Worm (Caenorhabditis elegans) whole organism, late embryonic: ENCODE measurements around the gene dsl-7.
A peak's percentile ranks its signal among the peaks of the same experiment; 100 is the strongest.

Experiments
- Y22D7AL.16 ChIP-seq: sonication (generic microtip); optimal IDR thresholded peaks from 2 replicates; lab custom pipeline; 2016; ENCODE audit warnings: missing genetic modification characterization, missing compliant biosample characterization
- ahr-1 ChIP-seq: sonication (generic microtip); optimal IDR thresholded peaks from 2 replicates; lab custom pipeline; 2016; ENCODE audit warnings: missing genetic modification characterization, missing compliant biosample characterization
- ceh-14 ChIP-seq: sonication (generic microtip); optimal IDR thresholded peaks from 2 replicates; lab custom pipeline; 2016; ENCODE audit warnings: missing genotype, missing genetic modification characterization, missing compliant biosample characterization
- ceh-24 ChIP-seq: sonication (generic microtip); optimal IDR thresholded peaks from 2 replicates; lab custom pipeline; 2016; ENCODE audit warnings: mild to moderate bottlenecking, missing genetic modification characterization, missing compliant biosample characterization
- ceh-30 ChIP-seq: fragments of 150-350 bp; optimal IDR thresholded peaks from 2 replicates; lab custom pipeline; 2014; ENCODE audit warnings: missing biosample characterization, missing genetic modification characterization
- ceh-34 ChIP-seq: sonication (generic microtip); optimal IDR thresholded peaks from 2 replicates; lab custom pipeline; 2016; ENCODE audit warnings: mild to moderate bottlenecking, missing genetic modification characterization, missing compliant biosample characterization
- ceh-48 ChIP-seq: sonication (generic microtip); optimal IDR thresholded peaks from 2 replicates; lab custom pipeline; 2016; ENCODE audit warnings: missing genetic modification characterization, inconsistent platforms, missing compliant biosample characterization
- che-1 ChIP-seq: sonication (generic microtip); optimal IDR thresholded peaks from 2 replicates; lab custom pipeline; 2016; ENCODE audit warnings: mild to moderate bottlenecking, missing genetic modification characterization, missing compliant biosample characterization
- dmd-4 ChIP-seq: sonication (generic microtip); optimal IDR thresholded peaks from 2 replicates; lab custom pipeline; 2016; ENCODE audit warnings: borderline replicate concordance, missing genetic modification characterization, missing compliant biosample characterization
- elt-2 ChIP-seq: sonication (generic microtip); optimal IDR thresholded peaks from 2 replicates; lab custom pipeline; 2016; ENCODE audit warnings: missing genetic modification reagents, missing genetic modification characterization, missing compliant biosample characterization
- gmeb-2 ChIP-seq: sonication (generic microtip); optimal IDR thresholded peaks from 2 replicates; lab custom pipeline; 2016; ENCODE audit warnings: missing genetic modification characterization, inconsistent platforms, missing compliant biosample characterization
- hlh-30 ChIP-seq: sonication (generic microtip); optimal IDR thresholded peaks from 2 replicates; lab custom pipeline; 2017; ENCODE audit warnings: antibody characterized with exemption, missing genetic modification characterization, missing compliant biosample characterization; ENCODE audit not compliant: insufficient read depth
- hlh-8 ChIP-seq: sonication (generic microtip); optimal IDR thresholded peaks from 2 replicates; lab custom pipeline; 2016; ENCODE audit warnings: missing genotype, missing genetic modification characterization, missing compliant biosample characterization
- madf-2 ChIP-seq: sonication (generic microtip); optimal IDR thresholded peaks from 2 replicates; lab custom pipeline; 2017; ENCODE audit warnings: missing genetic modification characterization, missing compliant biosample characterization
- nfya-1 ChIP-seq: sonication (generic microtip); optimal IDR thresholded peaks from 2 replicates; lab custom pipeline; 2017; ENCODE audit warnings: missing genetic modification characterization, mild to moderate bottlenecking, missing compliant biosample characterization, antibody characterized with exemption, moderate library complexity
- nhr-11 ChIP-seq: fragments of 150-350 bp; optimal IDR thresholded peaks from 2 replicates; lab custom pipeline; 2014; ENCODE audit warnings: missing biosample characterization, missing genetic modification characterization
- pat-9 ChIP-seq: fragments of 200-800 bp; sonication (Bioruptor generic); optimal IDR thresholded peaks from 2 replicates; lab custom pipeline; 2018; ENCODE audit warnings: mild to moderate bottlenecking, missing genetic modification characterization, moderate library complexity, missing compliant biosample characterization
- pha-2 ChIP-seq: sonication (generic microtip); optimal IDR thresholded peaks from 2 replicates; lab custom pipeline; 2017; ENCODE audit warnings: mild to moderate bottlenecking, missing genetic modification characterization, missing compliant biosample characterization
- ref-2 ChIP-seq: sonication (generic microtip); optimal IDR thresholded peaks from 2 replicates; lab custom pipeline; 2016; ENCODE audit warnings: missing genetic modification characterization, missing compliant biosample characterization
- sox-4 ChIP-seq: sonication (generic microtip); optimal IDR thresholded peaks from 2 replicates; lab custom pipeline; 2017; ENCODE audit warnings: mild to moderate bottlenecking, missing genetic modification characterization, inconsistent platforms, missing compliant biosample characterization
- syd-9 ChIP-seq: sonication (generic microtip); optimal IDR thresholded peaks from 2 replicates; lab custom pipeline; 2016; ENCODE audit warnings: mild to moderate bottlenecking, missing genetic modification characterization, moderate library complexity, missing compliant biosample characterization
- ttx-3 ChIP-seq: sonication (generic microtip); optimal IDR thresholded peaks from 2 replicates; lab custom pipeline; 2016; ENCODE audit warnings: missing genetic modification reagents, missing genetic modification characterization, missing compliant biosample characterization
- unc-55 ChIP-seq: sonication (generic microtip); optimal IDR thresholded peaks from 2 replicates; lab custom pipeline; 2017; ENCODE audit warnings: missing biosample characterization, missing genetic modification reagents, missing genetic modification characterization
- unc-86 ChIP-seq: sonication (generic microtip); optimal IDR thresholded peaks from 2 replicates; lab custom pipeline; 2016; ENCODE audit warnings: missing genetic modification characterization, missing compliant biosample characterization
- zip-5 ChIP-seq: sonication (generic microtip); optimal IDR thresholded peaks from 2 replicates; lab custom pipeline; 2016; ENCODE audit warnings: missing genetic modification characterization, missing compliant biosample characterization

The dsl-7 gene

ce11 chrV:13041666-13042065 lies 48.7 kb downstream of the dsl-7 start, which contains the start of gene scyl-1 (continued):
- TF ChIP-seq syd-9 (tag; lab: Kevin White, UChicago), result peak; percentile 16
- peak; percentile 12 for TF ChIP-seq ref-2 (tag; lab: Kevin White, UChicago)
- no peak for TF ChIP-seq Y22D7AL.16 (tag; lab: Kevin White, UChicago)
- TF ChIP-seq gmeb-2, result peak; percentile 27
- TF ChIP-seq sox-4, result peak; percentile 32
- TF ChIP-seq pat-9, result peak; percentile 13
- TF ChIP-seq ceh-14 (tag; lab: Kevin White, UChicago), result peak; percentile 56
- TF ChIP-seq hlh-30 (tag; lab: Kevin White, UChicago), result no peak
- peak; percentile 68 for TF ChIP-seq unc-55 (GFP tag; lab: Kevin White, UChicago)
- no peak for TF ChIP-seq ceh-30 (tag; lab: Kevin White, UChicago)
- no peak for TF ChIP-seq pha-2 (tag; lab: Kevin White, UChicago)
- peak; percentile 43 for TF ChIP-seq ceh-48 (tag; lab: Kevin White, UChicago)
- TF ChIP-seq ceh-34 (tag; lab: Kevin White, UChicago), result peak; percentile 58
- TF ChIP-seq dmd-4 (tag; lab: Kevin White, UChicago), result no peak
- TF ChIP-seq ttx-3 (tag; lab: Kevin White, UChicago), result no peak
- TF ChIP-seq madf-2 (tag; lab: Kevin White, UChicago), result no peak
- TF ChIP-seq hlh-8 (tag; lab: Kevin White, UChicago), result peak; percentile 9
- TF ChIP-seq, all 69 proteins: peak for 23

ce11 chrV:13043195-13043762 lies 50.3 kb downstream of the dsl-7 start, which contains the start of gene lap-2:
lap-2 (plus strand) TSS chrV:13043712.
- peak; percentile 56 for TF ChIP-seq elt-2 (tag; lab: Kevin White, UChicago)
- TF ChIP-seq unc-55 (GFP tag; lab: Kevin White, UChicago), result peak; percentile 31
- no peak for TF ChIP-seq ceh-24 (tag; lab: Kevin White, UChicago)

ce11 chrV:13043832-13044521 lies 51.0 kb downstream of the dsl-7 start:
- no peak for TF ChIP-seq che-1 (tag; lab: Kevin White, UChicago)
- TF ChIP-seq zip-5 (tag; lab: Kevin White, UChicago), result no peak
- TF ChIP-seq nhr-11 (tag; lab: Kevin White, UChicago), result no peak
- no peak for TF ChIP-seq ttx-3 (tag; lab: Kevin White, UChicago)
- TF ChIP-seq syd-9 (tag; lab: Kevin White, UChicago), result no peak
- TF ChIP-seq unc-86 (tag; lab: Kevin White, UChicago), result no peak
- TF ChIP-seq sox-4, result no peak
- no peak for TF ChIP-seq ceh-34 (tag; lab: Kevin White, UChicago)
- TF ChIP-seq nfya-1 (tag; lab: Kevin White, UChicago), result no peak
- no peak for TF ChIP-seq ceh-30 (tag; lab: Kevin White, UChicago)
- peak; percentile 56 for TF ChIP-seq hlh-30 (tag; lab: Kevin White, UChicago)
- no peak for TF ChIP-seq ahr-1 (tag; lab: Kevin White, UChicago)
- peak; percentile 43 for TF ChIP-seq elt-2 (tag; lab: Kevin White, UChicago)
